Fruit fly (Drosophila melanogaster) whole organism: ENCODE data around the gene Vps33B.

Experiments
- CG8478 ChIP-seq: fragments of >200 bp; optimal IDR thresholded peaks from 2 replicates; lab custom pipeline; 2018; ENCODE audit warnings: inconsistent platforms
- Dll ChIP-seq: fragments of >200 bp; optimal IDR thresholded peaks from 2 replicates; lab custom pipeline; 2017
- pan ChIP-seq: fragments of >200 bp; optimal IDR thresholded peaks from 2 replicates; lab custom pipeline; 2017
- psq ChIP-seq: fragments of >200 bp; optimal IDR thresholded peaks from 2 replicates; lab custom pipeline; 2017

- no peak for TF ChIP-seq Dll (lab: Kevin White, UChicago)
- no peak for TF ChIP-seq CG8478 (lab: Kevin White, UChicago)
- no peak for TF ChIP-seq pan
- TF ChIP-seq psq (lab: Kevin White, UChicago): no peak
Observed at dm6 chr3R:25459200-25459809, 14.0 kb upstream of the Vps33B start.
